Fruit fly (Drosophila melanogaster) whole organism, larva: ENCODE results near the gene CG4325.
A peak's percentile ranks its signal among the peaks of the same experiment; 100 is the strongest.

Source experiments
- noc ChIP-seq: fragments of 200-800 bp; sonication (Bioruptor generic); optimal IDR thresholded peaks from 3 replicates; lab custom pipeline; 2019; ENCODE audit warnings: missing biosample characterization, mild to moderate bottlenecking, missing genetic modification characterization, moderate library complexity

Gene CG4325

DNA sequence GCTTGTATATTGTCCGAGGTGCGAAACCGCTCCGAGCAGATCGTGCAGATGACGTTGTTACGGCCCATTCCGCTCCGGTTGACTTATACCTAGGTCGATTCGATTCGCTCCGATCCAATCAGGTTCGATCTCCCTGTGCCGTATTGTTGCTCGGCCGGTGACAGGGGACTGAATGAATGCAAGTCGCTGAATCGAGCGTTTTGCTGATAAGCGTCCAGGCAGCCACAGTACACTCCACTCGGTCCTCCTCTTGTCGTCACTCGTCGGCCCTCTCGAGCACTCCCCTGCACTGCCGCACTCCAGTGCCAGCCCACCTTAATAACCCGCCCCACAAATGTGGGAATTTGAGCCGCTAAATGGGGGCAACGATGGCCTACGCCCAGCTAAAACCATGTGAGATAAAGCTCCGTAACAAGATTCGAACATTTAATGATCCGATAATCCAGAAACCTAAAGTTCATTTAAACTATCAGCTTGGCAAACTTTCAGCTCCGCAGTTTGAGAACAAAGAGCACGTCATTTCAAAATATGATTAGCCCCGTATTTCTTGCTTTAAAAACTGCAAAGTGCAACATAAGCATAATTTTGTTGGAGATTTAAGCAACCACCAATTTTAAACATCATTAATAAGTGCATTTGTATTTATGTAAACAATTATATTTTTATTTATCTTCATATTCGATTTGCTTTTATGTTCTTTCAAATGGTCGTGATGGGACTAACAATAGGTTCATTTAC lies at the start of gene CG4325:
Gene CG4325, minus strand, starts transcription at position 159 of the 738 bp plus-strand sequence.
- no peak for TF ChIP-seq noc

dm6 chrX:2089812-2090211 lies 46.2 kb upstream of the CG4325 start:
- no peak for TF ChIP-seq noc

DNA sequence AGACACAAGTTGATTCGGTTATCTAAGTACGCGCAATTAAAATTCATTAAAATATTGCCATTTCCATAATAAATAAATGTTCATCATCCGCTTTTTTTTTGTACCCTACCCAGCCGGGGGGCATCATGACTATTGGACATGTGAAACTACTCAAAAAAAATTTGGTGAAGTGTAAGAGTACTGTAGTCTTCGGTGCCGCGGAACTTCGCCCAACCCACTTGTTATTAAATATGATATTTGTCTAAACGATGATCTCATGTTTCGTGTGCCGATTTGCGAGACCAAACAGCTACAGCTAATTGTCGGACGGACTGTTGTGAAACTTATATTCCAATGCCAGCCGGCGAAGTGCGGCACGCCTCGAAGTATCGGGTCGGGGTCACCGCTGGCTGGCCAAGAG lies 45.2 kb upstream of the CG4325 start:
- TF ChIP-seq noc = no peak

DNA sequence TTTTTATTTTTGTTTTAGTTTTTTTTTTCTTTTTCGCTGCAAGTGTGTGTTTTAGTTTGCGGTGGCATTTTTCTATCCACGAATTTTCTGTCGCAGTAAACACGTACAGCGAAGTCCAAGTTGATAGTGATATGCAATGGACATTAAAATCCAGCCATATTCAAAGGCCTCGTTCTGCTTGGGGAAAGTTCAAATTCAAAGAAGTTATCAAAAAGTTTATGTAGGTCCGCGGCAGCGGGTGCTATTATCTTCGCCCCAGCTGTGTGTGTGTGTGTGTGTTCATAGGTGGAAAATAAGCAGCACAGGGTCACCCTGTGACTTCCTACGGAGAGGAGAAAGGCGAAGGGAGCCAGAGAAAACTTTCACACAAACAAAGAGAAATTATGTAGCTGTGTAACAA lies 43.9 kb upstream of the CG4325 start:
- peak; percentile 18 for TF ChIP-seq noc

DNA sequence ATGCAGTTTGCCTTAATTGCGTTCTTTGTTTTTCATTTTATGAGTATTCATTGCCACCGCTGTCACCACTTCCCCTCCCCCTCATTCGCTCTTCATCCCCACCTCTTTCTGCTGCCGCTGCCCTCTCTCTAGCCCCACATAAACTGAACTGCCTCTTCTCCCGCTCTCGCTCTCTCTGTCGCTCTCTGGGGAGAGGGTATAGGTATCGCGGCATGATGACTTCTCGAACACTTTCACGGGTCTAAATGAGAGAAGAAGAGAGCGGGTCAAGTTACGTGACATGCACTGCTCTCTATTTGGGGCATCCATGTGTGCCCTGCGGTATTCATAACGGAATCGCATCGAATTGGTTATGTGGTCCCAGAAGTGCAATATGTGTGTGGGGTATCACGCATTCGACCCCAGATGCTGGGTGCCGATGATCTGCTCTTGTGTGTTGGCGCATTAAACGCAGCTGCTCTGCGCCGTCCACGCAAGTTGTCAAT lies 40.1 kb upstream of the CG4325 start:
- TF ChIP-seq noc = peak; percentile 43

DNA sequence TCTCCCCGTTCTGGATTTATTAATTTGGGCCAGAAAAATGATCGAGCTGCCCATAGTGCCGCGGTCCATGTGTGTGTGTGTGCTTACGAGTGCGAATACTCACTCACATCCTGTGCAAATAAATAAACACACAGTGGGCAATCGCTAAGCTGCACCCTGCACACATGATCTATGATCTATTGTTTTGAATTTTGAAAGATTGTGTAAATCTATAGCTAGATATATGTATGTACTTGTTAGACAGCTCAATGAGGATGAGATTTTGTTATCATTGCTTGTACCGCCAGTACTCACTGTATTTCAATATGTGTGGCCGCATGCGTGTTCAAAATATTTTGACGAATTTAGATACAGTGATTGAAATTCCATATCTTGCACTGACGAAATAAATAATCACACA lies 39.5 kb upstream of the CG4325 start:
- TF ChIP-seq noc = peak; percentile 91

- no peak for TF ChIP-seq noc
These were observed 38.3 kb upstream of the CG4325 start for dm6 chrX:2081848-2082365.

DNA sequence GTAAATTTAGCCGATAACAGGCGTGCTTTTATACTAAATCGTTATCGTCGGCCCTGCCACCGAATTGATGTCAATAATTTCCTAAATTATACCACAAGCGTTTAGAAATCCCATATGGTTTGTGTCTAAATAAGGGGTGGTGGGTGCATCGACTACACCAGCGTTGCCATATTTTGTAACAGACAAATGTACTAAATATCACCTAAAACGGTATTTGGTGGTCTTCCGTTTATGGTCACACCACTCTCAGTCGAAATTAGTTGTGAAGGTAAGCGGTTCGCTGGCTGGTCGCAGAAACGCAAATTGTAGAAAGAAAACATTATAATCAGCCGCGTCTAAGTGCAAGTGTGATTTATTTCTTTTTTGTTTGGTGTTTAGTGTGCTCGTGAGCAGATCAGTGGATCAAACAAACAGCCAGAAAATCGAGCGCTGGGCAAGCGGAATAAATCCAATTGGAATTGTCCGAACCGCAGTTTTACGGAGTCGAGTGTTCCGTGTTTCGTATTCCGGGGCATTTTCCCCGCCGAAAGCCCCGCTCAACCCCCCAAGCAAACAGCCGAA lies 36.8 kb upstream of the CG4325 start, which contains the start of the genes CG16903 and Unc-76:
Gene CG16903, minus strand, starts transcription at position 39 of the 561 bp plus-strand sequence.
Gene Unc-76, plus strand, starts transcription at position 244 of the 561 bp plus-strand sequence.
- TF ChIP-seq noc = peak; percentile 45

DNA sequence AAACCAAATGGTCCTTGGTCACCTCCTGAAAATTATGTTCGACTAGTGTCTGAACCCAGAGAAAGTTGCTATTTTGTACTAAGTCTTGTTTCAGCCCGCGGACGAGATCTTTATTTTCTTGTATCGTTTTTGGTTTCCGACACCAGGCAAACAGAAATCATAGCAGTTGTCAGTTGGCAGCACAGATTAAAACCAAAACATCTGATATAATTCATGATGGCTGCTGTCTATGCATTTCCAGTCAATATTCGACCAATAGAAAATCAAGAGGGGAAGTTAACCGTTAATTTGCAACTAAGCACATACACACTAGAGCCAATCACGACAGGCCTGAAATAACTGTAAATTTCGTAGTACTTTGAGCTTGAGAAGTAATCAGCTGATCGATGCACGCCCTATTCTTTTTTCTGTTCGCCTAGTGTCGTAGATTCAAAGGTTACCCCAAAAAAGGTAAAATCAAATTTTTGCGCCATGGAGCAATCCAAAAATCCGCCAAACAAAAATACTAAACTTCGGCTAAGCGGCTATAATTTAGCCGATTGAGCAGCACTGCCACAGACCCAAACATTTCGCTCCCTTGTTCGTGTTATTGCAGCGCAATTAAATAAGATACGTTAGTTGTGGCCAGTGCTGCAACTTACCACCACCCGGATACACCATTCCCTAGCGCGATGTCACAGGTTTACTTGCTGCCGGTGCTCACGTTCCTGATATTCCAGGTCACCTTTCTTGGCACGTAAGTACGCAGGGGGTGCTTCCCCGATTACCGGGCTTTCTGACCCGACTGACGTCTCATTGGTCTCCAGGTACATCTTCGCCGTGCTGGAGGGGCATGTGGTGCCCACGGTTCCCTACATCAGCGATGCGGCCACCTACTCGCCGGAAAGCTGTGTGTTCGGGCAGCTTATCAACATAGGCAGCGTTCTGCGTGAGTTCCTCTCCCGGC lies 33.1 kb upstream of the CG4325 start, which contains the start of gene CG4025:
Gene CG4025, plus strand, starts transcription at position 555 of the 946 bp plus-strand sequence.
- TF ChIP-seq noc = no peak

dm6 chrX:2075846-2076377 lies 32.3 kb upstream of the CG4325 start, which contains the start of gene CG4045:
TSS of gene CG4045 (minus strand) at chrX:2075900.
- no peak for TF ChIP-seq noc

DNA sequence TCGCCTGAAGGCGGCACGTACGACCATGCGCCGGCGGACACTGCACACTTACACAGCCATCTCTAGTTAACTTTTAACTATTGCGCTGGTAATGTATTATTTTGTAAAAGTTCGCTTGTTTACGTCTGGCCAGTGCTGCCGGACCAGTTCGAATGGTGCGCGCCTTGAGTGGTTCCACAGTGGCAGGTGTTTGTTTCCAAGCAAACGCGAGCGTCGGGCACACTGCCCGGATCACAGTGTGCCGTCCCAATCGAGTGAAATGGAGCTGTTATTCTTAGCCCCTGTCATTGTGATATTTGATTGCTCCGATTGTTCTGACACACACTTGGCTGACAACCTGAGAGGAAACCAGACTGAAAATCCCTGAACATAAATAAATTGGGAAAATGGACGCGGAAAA lies 29.7 kb upstream of the CG4325 start, which contains the start of gene CG4199:
Gene CG4199, minus strand, starts transcription at position 159 of the 400 bp plus-strand sequence.
- TF ChIP-seq noc = no peak

DNA sequence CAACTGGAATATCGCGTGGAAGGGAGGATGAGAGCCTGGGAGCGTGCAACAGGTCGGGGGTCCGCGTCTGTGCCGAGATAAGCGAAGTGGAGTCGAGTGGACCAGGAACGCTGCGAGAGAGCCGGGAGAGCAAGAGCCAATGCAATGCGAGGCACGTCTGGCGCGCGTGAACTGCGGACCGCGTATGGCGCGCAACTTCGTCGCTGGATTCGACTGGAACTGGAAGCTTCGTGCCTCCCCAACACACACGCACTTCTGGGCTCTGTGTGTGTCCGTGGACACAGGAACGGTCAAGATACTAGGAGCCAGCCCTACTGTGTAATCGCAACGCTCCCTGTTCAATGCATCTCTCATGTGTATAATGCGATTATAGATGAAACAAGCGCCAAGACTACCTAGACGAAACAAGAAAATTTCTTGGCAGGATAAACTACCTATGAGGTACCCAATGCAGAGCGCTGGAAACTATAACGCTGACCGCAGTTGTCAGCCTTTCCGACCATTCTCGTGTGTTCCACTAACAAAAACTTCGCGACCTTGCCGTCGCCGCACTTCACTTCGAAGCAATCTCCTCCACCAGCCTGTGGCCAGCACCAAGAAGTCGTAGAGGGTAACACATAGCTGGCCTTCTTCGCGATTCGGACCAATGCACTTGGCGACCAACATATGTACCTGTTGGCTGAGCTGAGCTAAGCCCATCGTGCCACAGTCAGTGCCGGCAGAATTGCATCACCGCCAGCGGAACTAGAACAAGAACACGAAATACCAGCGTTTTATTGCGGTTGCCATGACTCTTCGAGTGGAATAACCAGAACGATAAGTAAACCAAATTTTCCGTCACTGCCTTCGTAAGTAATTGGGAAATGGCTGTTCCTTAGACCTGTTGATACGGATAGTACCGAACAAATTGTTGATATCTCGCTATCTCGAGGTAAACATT lies 28.5 kb upstream of the CG4325 start, which contains the start of gene Rtca:
Gene Rtca, plus strand, starts transcription at position 536 of the 940 bp plus-strand sequence.
- peak; percentile 66 for TF ChIP-seq noc

DNA sequence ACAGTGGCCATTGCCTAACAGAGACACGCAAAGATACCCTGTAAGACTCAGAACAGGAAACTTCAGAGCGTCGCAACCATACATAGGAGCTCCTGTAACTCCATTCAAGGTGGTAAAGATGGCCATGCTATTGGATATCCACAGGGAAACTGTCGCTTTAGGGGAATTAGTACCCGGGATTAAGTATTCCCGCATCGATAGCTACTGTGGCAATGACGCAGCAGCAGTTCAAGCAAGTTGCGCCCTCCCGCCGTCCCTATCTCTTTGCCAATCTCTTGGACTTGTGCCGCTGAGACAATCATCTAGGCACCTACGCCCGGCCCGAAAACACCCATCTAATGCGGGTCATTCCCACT lies 27.1 kb upstream of the CG4325 start:
- TF ChIP-seq noc = peak; percentile 84

DNA sequence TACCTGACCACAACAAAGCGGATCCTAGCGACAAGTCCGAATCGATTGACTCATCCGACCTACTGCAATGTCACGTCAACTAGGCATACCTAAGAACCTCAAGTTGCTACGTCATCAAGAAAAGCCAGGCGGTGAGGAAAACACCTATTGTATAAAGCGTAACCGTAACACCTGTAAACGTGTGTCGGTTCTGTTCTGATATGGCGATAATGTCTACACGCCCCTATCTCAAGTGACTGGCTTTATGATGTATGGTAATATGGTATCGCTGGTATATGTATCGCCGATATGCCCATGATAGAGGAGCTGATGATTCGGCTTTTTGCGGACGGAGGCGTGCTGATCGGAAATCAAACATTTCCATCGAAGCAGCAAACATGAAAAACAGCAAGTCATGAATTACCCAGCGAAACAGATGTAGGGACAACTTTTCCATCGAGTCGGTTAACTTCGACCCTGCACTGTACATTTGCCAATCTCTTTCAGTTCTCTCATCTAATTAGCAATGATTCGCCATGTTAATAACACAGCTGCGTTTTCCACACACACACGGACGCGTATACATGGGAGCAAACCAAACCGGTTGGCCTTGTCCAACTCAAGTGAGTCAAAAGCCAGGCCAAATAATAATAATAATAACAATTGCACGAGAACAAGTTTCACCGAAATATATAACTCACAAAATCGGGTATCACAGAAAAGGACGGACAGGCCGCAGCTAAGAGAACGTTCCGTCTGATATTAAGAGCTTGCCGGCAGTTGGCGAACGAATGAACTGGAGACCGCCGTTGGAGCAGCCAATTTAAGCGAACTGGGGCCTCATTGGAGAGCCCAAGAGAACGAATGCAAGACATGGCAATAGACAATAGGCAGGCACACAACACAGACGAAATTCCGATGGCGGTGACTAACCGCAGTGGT lies 26.4 kb upstream of the CG4325 start:
- peak; percentile 6 for TF ChIP-seq noc
